Fruit fly (Drosophila melanogaster): Measurements from ENCODE around the gene hoip.

Gene hoip

DNA sequence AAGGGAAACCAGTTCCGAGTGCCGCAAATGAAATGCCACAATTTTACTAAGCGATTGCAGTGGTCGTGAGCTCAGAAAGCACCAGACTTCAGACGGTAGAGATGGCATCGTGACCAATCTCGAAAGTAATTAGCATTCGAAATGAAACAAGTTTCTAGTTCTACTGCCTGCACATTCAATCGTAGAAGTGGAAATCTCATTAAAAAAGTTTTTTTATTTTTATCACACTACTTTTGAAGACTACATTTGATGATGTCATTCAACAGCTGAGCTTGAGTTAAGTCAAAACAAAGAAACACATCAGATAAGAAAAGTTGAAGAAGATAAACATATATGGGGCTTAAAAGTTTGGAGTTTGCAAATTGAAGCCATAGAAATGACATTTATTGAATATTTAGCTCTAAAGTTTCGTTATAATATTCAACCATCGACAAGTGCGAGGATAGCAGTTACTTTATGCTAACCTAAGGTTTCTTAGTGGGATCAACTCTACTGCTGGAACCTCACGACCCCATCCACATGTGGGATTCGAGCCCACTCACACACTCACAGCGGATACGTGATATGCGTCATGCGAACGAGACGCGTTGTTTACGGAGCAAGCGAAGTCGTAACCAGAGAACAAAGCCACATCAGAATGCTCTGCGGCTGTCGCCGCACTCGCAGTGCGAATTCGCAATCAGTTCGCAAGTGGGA, 36.6 kb downstream of the hoip start, which contains the start of gene CG13117:
Gene CG13117, plus strand, starts transcription at position 646 of the 696 bp plus-strand sequence.
- TF ChIP-seq Dll (optimal IDR thresholded peaks at IDR 0.05) = no peak
- TF ChIP-seq CG8478 (optimal IDR thresholded peaks at IDR 0.05) = no peak
- no peak for TF ChIP-seq pan (optimal IDR thresholded peaks at IDR 0.05)
- TF ChIP-seq EcR (GFP tag; optimal IDR thresholded peaks at IDR 0.05) = no peak
- TF ChIP-seq psq (optimal IDR thresholded peaks at IDR 0.05) = no peak
- TF ChIP-seq usp (GFP tag; optimal IDR thresholded peaks at IDR 0.05) = no peak

DNA sequence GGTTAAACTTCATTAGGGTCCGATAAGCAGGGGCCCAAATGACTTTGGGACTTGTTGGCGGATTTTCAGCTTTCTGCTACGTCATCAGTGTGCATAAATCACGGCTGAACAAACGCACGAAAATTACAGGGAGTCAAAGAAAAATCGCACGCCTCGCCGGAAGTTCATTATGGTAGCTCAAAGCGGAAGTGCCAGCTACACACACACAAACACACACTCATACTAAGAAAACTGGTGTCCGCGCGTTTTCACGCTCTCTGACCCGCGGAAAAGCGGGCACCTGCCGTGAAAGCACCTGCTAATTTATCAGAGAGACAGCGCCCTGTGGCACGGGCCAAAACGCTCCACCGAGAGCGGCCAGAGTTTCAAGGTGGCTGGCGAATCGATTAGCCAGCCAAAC, 37.8 kb downstream of the hoip start:
- TF ChIP-seq EcR (GFP tag; optimal IDR thresholded peaks at IDR 0.05) = no peak

DNA sequence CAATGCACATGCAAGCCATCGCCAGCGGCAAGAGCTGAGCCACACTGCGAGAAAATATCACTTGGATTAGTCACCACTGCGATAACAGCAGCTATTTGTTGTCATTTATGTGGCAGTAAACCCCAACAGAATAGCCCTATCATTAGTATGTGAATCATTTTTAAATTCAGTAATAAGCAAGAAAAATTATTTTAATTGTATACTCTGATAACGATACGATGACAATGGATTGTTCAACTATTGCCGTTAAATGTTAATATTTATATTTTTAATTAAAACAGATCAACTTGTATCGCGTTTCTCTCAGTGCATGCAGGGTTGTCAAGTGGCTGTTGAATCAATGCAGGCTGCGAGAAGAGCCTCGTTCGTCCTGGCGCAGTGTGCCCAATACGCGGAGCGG, 38.2 kb downstream of the hoip start:
- TF ChIP-seq pan (optimal IDR thresholded peaks at IDR 0.05) = no peak
- no peak for TF ChIP-seq Dll (optimal IDR thresholded peaks at IDR 0.05)
- TF ChIP-seq psq (optimal IDR thresholded peaks at IDR 0.05) = no peak
- no peak for TF ChIP-seq usp (GFP tag; optimal IDR thresholded peaks at IDR 0.05)
- TF ChIP-seq CG8478 (optimal IDR thresholded peaks at IDR 0.05) = no peak
- no peak for TF ChIP-seq EcR (GFP tag; optimal IDR thresholded peaks at IDR 0.05)

DNA sequence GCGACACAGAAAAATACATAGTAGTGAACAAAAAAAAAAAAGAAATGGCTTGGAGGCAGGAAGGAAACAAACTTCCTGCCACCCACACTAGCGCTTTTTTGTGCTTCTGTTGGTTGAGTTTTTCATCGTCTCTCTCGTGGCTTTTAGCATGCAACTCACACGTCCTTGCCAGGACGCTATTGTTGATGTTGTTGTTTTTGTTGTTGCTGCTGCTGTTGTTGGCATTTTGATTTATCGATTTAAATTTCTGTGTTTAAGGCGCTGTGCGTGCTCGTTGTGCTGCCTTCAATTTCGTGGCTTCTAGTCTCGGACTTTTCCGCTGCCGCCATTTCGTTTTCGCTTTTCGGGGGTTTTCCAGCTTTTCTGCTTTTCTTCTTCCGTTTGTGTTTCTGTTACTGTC, 40.1 kb downstream of the hoip start:
- no peak for TF ChIP-seq usp (GFP tag; optimal IDR thresholded peaks at IDR 0.05)
- no peak for TF ChIP-seq psq (optimal IDR thresholded peaks at IDR 0.05)
- no peak for TF ChIP-seq EcR (GFP tag; optimal IDR thresholded peaks at IDR 0.05)
- TF ChIP-seq CG8478 (optimal IDR thresholded peaks at IDR 0.05) = no peak
- no peak for TF ChIP-seq pan (optimal IDR thresholded peaks at IDR 0.05)
- no peak for TF ChIP-seq Dll (optimal IDR thresholded peaks at IDR 0.05)

- no peak for TF ChIP-seq EcR (GFP tag; optimal IDR thresholded peaks at IDR 0.05)
- no peak for TF ChIP-seq pan (optimal IDR thresholded peaks at IDR 0.05)
- no peak for TF ChIP-seq CG8478 (optimal IDR thresholded peaks at IDR 0.05)
- no peak for TF ChIP-seq Dll (optimal IDR thresholded peaks at IDR 0.05)
- TF ChIP-seq psq (optimal IDR thresholded peaks at IDR 0.05) = no peak
- TF ChIP-seq usp (GFP tag; optimal IDR thresholded peaks at IDR 0.05) = no peak
These were observed 44.2 kb downstream of the hoip start for dm6 chr2L:9743823-9744222.

DNA sequence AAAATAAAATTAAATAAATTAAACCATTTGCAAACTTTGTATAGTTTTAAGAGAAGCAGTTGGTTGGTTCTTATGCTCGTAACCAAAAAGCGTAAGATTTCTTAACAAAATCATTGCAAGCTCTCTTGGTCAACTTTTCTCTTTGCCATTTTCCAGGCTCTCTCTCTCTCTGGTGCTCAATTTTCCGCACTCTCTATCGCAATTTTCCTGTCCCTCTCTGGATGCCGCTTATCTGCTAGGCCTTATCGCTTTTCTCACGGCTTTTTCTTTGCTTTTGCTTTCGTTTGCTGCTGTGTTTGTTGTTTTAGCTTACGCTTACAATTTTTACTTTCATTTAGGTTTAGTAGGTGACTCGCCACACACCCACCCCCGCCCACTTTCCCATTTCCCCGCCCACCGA, 45.0 kb downstream of the hoip start:
- TF ChIP-seq pan (optimal IDR thresholded peaks at IDR 0.05) (no peak), CG8478 (optimal IDR thresholded peaks at IDR 0.05) (no peak), Dll (optimal IDR thresholded peaks at IDR 0.05) (no peak), psq (optimal IDR thresholded peaks at IDR 0.05) (no peak), EcR (GFP tag; optimal IDR thresholded peaks at IDR 0.05) (no peak), usp (GFP tag; optimal IDR thresholded peaks at IDR 0.05) (no peak)

DNA sequence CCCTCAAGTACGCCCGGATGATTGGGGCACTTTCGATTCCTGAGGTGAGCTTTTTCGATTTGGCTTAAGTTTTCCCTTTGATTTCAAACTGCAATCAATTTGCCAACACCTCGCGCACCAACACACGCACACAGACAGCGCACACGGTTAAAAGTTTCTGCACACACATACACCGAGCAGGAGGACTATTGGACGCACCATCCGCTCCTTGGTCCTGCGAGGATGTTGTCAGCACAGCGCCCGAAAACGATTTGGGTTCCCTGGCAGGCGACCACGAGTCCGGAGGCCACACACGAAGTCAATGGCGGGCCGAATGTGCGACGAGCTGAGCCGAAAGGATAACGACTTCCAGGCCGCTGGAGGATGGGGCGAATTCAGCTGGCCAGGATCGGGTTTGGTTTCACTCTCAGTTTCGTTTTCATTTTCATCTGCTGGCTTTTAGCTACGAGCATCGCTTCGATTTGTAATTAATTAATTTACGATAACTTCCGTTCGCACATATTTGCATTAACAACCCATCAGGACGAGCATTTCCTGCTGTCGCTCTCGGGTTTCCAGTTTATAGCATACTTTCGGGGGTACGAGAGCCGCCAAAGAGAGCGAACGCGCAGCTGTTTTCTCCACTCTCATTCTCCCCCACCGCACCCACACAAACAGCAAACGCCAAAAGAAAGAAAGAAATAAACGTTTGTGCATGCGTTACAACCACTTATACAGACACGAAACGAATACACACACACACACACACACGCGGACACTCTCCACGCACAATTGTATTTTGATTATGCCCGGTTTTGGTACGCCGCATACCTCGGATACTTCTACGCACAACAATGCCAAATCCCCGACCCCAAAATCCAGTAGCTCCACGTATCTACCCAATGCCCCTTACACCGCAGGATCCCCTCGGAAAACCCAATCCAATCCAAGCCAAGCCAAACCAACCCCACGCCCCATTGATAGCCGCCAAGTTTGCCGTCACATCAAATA, 46.9 kb downstream of the hoip start, which contains the start of gene Nckx30C:
Gene Nckx30C, minus strand, starts transcription at position 260 of the 990 bp plus-strand sequence.
- TF ChIP-seq Dll (optimal IDR thresholded peaks at IDR 0.05) (no peak), usp (GFP tag; optimal IDR thresholded peaks at IDR 0.05) (no peak), EcR (GFP tag; optimal IDR thresholded peaks at IDR 0.05) (no peak), pan (optimal IDR thresholded peaks at IDR 0.05) (no peak), psq (optimal IDR thresholded peaks at IDR 0.05) (no peak), CG8478 (optimal IDR thresholded peaks at IDR 0.05) (no peak)

- TF ChIP-seq CG8478 (optimal IDR thresholded peaks at IDR 0.05) (no peak), usp (GFP tag; optimal IDR thresholded peaks at IDR 0.05) (no peak), EcR (GFP tag; optimal IDR thresholded peaks at IDR 0.05) (no peak), psq (optimal IDR thresholded peaks at IDR 0.05) (no peak), pan (optimal IDR thresholded peaks at IDR 0.05) (no peak), Dll (optimal IDR thresholded peaks at IDR 0.05) (no peak)
These were observed 50.2 kb downstream of the hoip start, which contains the start of gene Cyp4e3 for dm6 chr2L:9749745-9750144. Cyp4e3 (minus strand) TSS chr2L:9750071.
